Worm (Caenorhabditis elegans) whole organism, late embryonic: ENCODE measurements around the gene cchl-1.

Experiments used
- C08G9.2 ChIP-seq: sonication (generic microtip); optimal IDR thresholded peaks from 2 replicates; lab custom pipeline; 2016; ENCODE audit warnings: mild to moderate bottlenecking, missing genetic modification characterization, moderate library complexity, missing compliant biosample characterization
- C38D4.7 ChIP-seq: fragments of 200-800 bp; sonication (Bioruptor generic); optimal IDR thresholded peaks from 2 replicates; lab custom pipeline; 2018; ENCODE audit warnings: mild to moderate bottlenecking, missing genetic modification characterization, moderate library complexity, missing compliant biosample characterization
- F13H6.1 ChIP-seq: sonication (generic microtip); optimal IDR thresholded peaks from 2 replicates; lab custom pipeline; 2016; ENCODE audit warnings: missing genetic modification characterization, missing compliant biosample characterization
- K09A11.1 ChIP-seq: sonication (generic microtip); optimal IDR thresholded peaks from 2 replicates; lab custom pipeline; 2017; ENCODE audit warnings: antibody characterized with exemption, mild to moderate bottlenecking, missing genetic modification characterization, missing compliant biosample characterization; ENCODE audit not compliant: insufficient read depth
- T23F11.4 ChIP-seq: fragments of 200-800 bp; sonication (Bioruptor generic); optimal IDR thresholded peaks from 2 replicates; lab custom pipeline; 2018; ENCODE audit warnings: mild to moderate bottlenecking, missing genetic modification characterization, missing compliant biosample characterization
- ahr-1 ChIP-seq: sonication (generic microtip); optimal IDR thresholded peaks from 2 replicates; lab custom pipeline; 2016; ENCODE audit warnings: missing genetic modification characterization, missing compliant biosample characterization
- ceh-19 ChIP-seq: fragments of 200-800 bp; sonication (Bioruptor generic); optimal IDR thresholded peaks from 2 replicates; lab custom pipeline; 2018; ENCODE audit warnings: mild to moderate bottlenecking, missing genetic modification characterization, missing compliant biosample characterization
- ceh-24 ChIP-seq: sonication (generic microtip); optimal IDR thresholded peaks from 2 replicates; lab custom pipeline; 2016; ENCODE audit warnings: mild to moderate bottlenecking, missing genetic modification characterization, missing compliant biosample characterization
- ceh-48 ChIP-seq: sonication (generic microtip); optimal IDR thresholded peaks from 2 replicates; lab custom pipeline; 2016; ENCODE audit warnings: missing genetic modification characterization, inconsistent platforms, missing compliant biosample characterization
- ceh-6 ChIP-seq: fragments of 200-800 bp; sonication (Bioruptor generic); optimal IDR thresholded peaks from 2 replicates; lab custom pipeline; 2018; ENCODE audit warnings: mild to moderate bottlenecking, missing genetic modification characterization, missing compliant biosample characterization
- ceh-9 ChIP-seq: sonication (generic microtip); optimal IDR thresholded peaks from 2 replicates; lab custom pipeline; 2016; ENCODE audit warnings: mild to moderate bottlenecking, missing genetic modification characterization, inconsistent platforms, missing compliant biosample characterization
- dmd-4 ChIP-seq: sonication (generic microtip); optimal IDR thresholded peaks from 2 replicates; lab custom pipeline; 2016; ENCODE audit warnings: borderline replicate concordance, missing genetic modification characterization, missing compliant biosample characterization
- dve-1 ChIP-seq: sonication (generic microtip); optimal IDR thresholded peaks from 2 replicates; lab custom pipeline; 2017; ENCODE audit warnings: antibody characterized with exemption, mild to moderate bottlenecking, missing genetic modification characterization, missing compliant biosample characterization
- elt-2 ChIP-seq: sonication (generic microtip); optimal IDR thresholded peaks from 2 replicates; lab custom pipeline; 2016; ENCODE audit warnings: missing genetic modification reagents, missing genetic modification characterization, missing compliant biosample characterization
- elt-4 ChIP-seq: sonication (generic microtip); optimal IDR thresholded peaks from 2 replicates; lab custom pipeline; 2016; ENCODE audit warnings: missing genetic modification characterization, missing compliant biosample characterization
- fkh-10 ChIP-seq: fragments of 150-350 bp; optimal IDR thresholded peaks from 2 replicates; lab custom pipeline; 2014; ENCODE audit warnings: missing biosample characterization, missing genetic modification reagents, missing genetic modification characterization
- hlh-15 ChIP-seq: sonication (generic microtip); optimal IDR thresholded peaks from 2 replicates; lab custom pipeline; 2016; ENCODE audit warnings: missing genetic modification characterization, missing compliant biosample characterization
- hlh-30 ChIP-seq: sonication (generic microtip); optimal IDR thresholded peaks from 2 replicates; lab custom pipeline; 2017; ENCODE audit warnings: antibody characterized with exemption, missing genetic modification characterization, missing compliant biosample characterization; ENCODE audit not compliant: insufficient read depth
- hlh-6 ChIP-seq: sonication (generic microtip); optimal IDR thresholded peaks from 2 replicates; lab custom pipeline; 2016; ENCODE audit warnings: missing genotype, missing genetic modification characterization, missing compliant biosample characterization
- madf-2 ChIP-seq: sonication (generic microtip); optimal IDR thresholded peaks from 2 replicates; lab custom pipeline; 2017; ENCODE audit warnings: missing genetic modification characterization, missing compliant biosample characterization
- nfya-1 ChIP-seq: sonication (generic microtip); optimal IDR thresholded peaks from 2 replicates; lab custom pipeline; 2017; ENCODE audit warnings: missing genetic modification characterization, mild to moderate bottlenecking, missing compliant biosample characterization, antibody characterized with exemption, moderate library complexity
- nhr-11 ChIP-seq: fragments of 150-350 bp; optimal IDR thresholded peaks from 2 replicates; lab custom pipeline; 2014; ENCODE audit warnings: missing biosample characterization, missing genetic modification characterization
- npax-4 ChIP-seq: sonication (generic microtip); optimal IDR thresholded peaks from 2 replicates; lab custom pipeline; 2016; ENCODE audit warnings: missing genetic modification characterization, missing compliant biosample characterization
- pax-1 ChIP-seq: fragments of 150-350 bp; optimal IDR thresholded peaks from 2 replicates; lab custom pipeline; 2014; ENCODE audit warnings: missing biosample characterization, missing genetic modification characterization
- pros-1 ChIP-seq: fragments of 150-350 bp; optimal IDR thresholded peaks from 2 replicates; lab custom pipeline; 2014; ENCODE audit warnings: missing biosample characterization, missing genetic modification reagents, missing genetic modification characterization
- rnt-1 ChIP-seq: sonication (generic microtip); optimal IDR thresholded peaks from 2 replicates; lab custom pipeline; 2016; ENCODE audit warnings: missing genetic modification characterization, missing compliant biosample characterization
- sdc-2 ChIP-seq: sonication (generic microtip); optimal IDR thresholded peaks from 2 replicates; lab custom pipeline; 2016; ENCODE audit warnings: missing genotype, missing genetic modification characterization, missing compliant biosample characterization
- unc-55 ChIP-seq: sonication (generic microtip); optimal IDR thresholded peaks from 2 replicates; lab custom pipeline; 2017; ENCODE audit warnings: missing biosample characterization, missing genetic modification reagents, missing genetic modification characterization
- unc-86 ChIP-seq: sonication (generic microtip); optimal IDR thresholded peaks from 2 replicates; lab custom pipeline; 2016; ENCODE audit warnings: missing genetic modification characterization, missing compliant biosample characterization
- zip-5 ChIP-seq: sonication (generic microtip); optimal IDR thresholded peaks from 2 replicates; lab custom pipeline; 2016; ENCODE audit warnings: missing genetic modification characterization, missing compliant biosample characterization
- ztf-16 ChIP-seq: sonication (generic microtip); optimal IDR thresholded peaks from 2 replicates; lab custom pipeline; 2017; ENCODE audit warnings: missing genetic modification characterization, missing compliant biosample characterization

cchl-1 gene

ce11 chrII:11281177-11281576 is 45.0 kb upstream of the cchl-1 start:
- TF ChIP-seq dmd-4 (tag; lab: Kevin White, UChicago) = no peak
- no peak for TF ChIP-seq ceh-19 (GFP tag; lab: Kevin White, UChicago)
- TF ChIP-seq ceh-9 (tag; lab: Kevin White, UChicago) = no peak
- no peak for TF ChIP-seq unc-86 (tag; lab: Kevin White, UChicago)
- no peak for TF ChIP-seq pros-1 (tag; lab: Kevin White, UChicago)
- no peak for TF ChIP-seq elt-4
- no peak for TF ChIP-seq K09A11.1 (tag; lab: Kevin White, UChicago)
- no peak for TF ChIP-seq npax-4 (tag; lab: Kevin White, UChicago)
- TF ChIP-seq elt-2 (tag; lab: Kevin White, UChicago) = no peak
- no peak for TF ChIP-seq hlh-30 (tag; lab: Kevin White, UChicago)
- TF ChIP-seq sdc-2 = no peak

- no peak for TF ChIP-seq F13H6.1 (tag; lab: Kevin White, UChicago)
- TF ChIP-seq nfya-1 (tag; lab: Kevin White, UChicago) = peak; percentile 93
These were observed 43.8 kb upstream of the cchl-1 start for ce11 chrII:11279971-11280370.

- TF ChIP-seq rnt-1 = no peak
- TF ChIP-seq C38D4.7 (GFP tag; lab: Kevin White, UChicago) = no peak
- TF ChIP-seq elt-2 (tag; lab: Kevin White, UChicago) = no peak
- no peak for TF ChIP-seq nfya-1 (tag; lab: Kevin White, UChicago)
- TF ChIP-seq ceh-6 = no peak
- TF ChIP-seq dve-1 (tag; lab: Kevin White, UChicago) = no peak
- TF ChIP-seq ceh-48 (tag; lab: Kevin White, UChicago) = no peak
- no peak for TF ChIP-seq madf-2
- TF ChIP-seq hlh-15 (tag; lab: Kevin White, UChicago) = no peak
- TF ChIP-seq C08G9.2 (tag; lab: Kevin White, UChicago) = no peak
- TF ChIP-seq, all 69 proteins: peak for 0
These were observed 40.7 kb upstream of the cchl-1 start for ce11 chrII:11276879-11277278.

- no peak for TF ChIP-seq pros-1 (tag; lab: Kevin White, UChicago)
- TF ChIP-seq pax-1 (tag; lab: Kevin White, UChicago) = no peak
- no peak for TF ChIP-seq madf-2
- TF ChIP-seq hlh-30 (tag; lab: Kevin White, UChicago) = no peak
These were observed 39.3 kb upstream of the cchl-1 start for ce11 chrII:11275484-11275883.

- TF ChIP-seq unc-55 (GFP tag; lab: Kevin White, UChicago) = peak; percentile 59
- TF ChIP-seq elt-4 = no peak
These were observed 38.7 kb upstream of the cchl-1 start for ce11 chrII:11274876-11275275.

ce11 chrII:11270829-11271228 is 34.6 kb upstream of the cchl-1 start:
- TF ChIP-seq nhr-11 (tag; lab: Kevin White, UChicago) = no peak
- no peak for TF ChIP-seq zip-5
- no peak for TF ChIP-seq ztf-16 (tag; lab: Kevin White, UChicago)
- TF ChIP-seq ahr-1 = no peak
- no peak for TF ChIP-seq madf-2
- no peak for TF ChIP-seq unc-86 (tag; lab: Kevin White, UChicago)
- TF ChIP-seq ceh-24 (tag; lab: Kevin White, UChicago) = no peak
- no peak for TF ChIP-seq hlh-6 (tag; lab: Kevin White, UChicago)
- TF ChIP-seq T23F11.4 (GFP tag; lab: Kevin White, UChicago) = no peak
- TF ChIP-seq, all 69 proteins: peak for 0

- TF ChIP-seq fkh-10 (GFP tag; lab: Kevin White, UChicago) = no peak
- TF ChIP-seq F13H6.1 (tag; lab: Kevin White, UChicago) = no peak
- TF ChIP-seq madf-2 = no peak
These were observed 32.6 kb upstream of the cchl-1 start, which contains the start of gene cut-1 for ce11 chrII:11268822-11269221. Gene cut-1 (plus strand): TSS chrII:11269122.
